Fruit fly (Drosophila melanogaster): ENCODE data around the gene Jwa.

Jwa gene

DNA sequence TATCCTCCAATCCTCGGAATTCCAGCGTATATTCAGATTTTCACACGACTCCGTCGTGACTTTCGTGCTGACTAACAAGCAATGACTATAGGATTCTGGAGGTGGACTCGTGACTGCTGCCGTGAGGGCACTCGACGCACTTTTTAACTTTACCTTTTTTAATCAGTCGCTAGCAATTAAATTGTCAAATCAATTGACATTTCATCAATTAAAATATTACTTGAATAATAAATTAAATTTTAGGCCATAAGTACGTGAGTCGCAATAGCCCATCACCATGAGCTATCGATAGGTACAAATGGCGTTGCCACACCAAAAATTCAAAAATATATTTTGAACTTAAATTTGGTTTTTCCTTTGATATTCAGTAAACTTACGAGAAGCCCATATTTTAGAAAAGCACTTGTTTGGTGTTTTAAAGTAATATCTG, at the start of gene Jwa (continued):
- TF ChIP-seq dpn (GFP tag; optimal IDR thresholded peaks at IDR 0.05) (peak; percentile 89 to 98), gsb-n (tag; optimal IDR thresholded peaks at IDR 0.05) (peak; percentile 90), CG12744 (GFP tag; optimal IDR thresholded peaks at IDR 0.05) (peak; percentile 87), Drgx (GFP tag; IDR thresholded peaks at IDR 0.05) (peak; percentile 74), cad (GFP tag; optimal IDR thresholded peaks at IDR 0.05) (no peak), CG7372 (GFP tag; IDR thresholded peaks at IDR 0.05) (peak; percentile 92), Meics (GFP tag; optimal IDR thresholded peaks at IDR 0.05) (peak; percentile 80), CG16813 (GFP tag; IDR thresholded peaks at IDR 0.05; ENCODE audit: partially characterized antibody) (peak; percentile 99), ken (GFP tag; IDR thresholded peaks at IDR 0.05) (peak; percentile 95), Fer2 (tag; optimal IDR thresholded peaks at IDR 0.05) (peak; percentile 70), CG14050 (GFP tag; IDR thresholded peaks at IDR 0.05) (peak; percentile 90), klu (GFP tag; IDR thresholded peaks at IDR 0.05) (peak; percentile 85), HLH3B (GFP tag; IDR thresholded peaks at IDR 0.05) (peak; percentile 94), CG1529 (GFP tag; optimal IDR thresholded peaks at IDR 0.05) (peak; percentile 90), C15 (GFP tag; IDR thresholded peaks at IDR 0.05) (peak; percentile 87), Mrtf (GFP tag; IDR thresholded peaks at IDR 0.05) (peak; percentile 84), Awh (GFP tag; IDR thresholded peaks at IDR 0.05) (peak; percentile 80), Oli (tag; optimal IDR thresholded peaks at IDR 0.05) (peak; percentile 91), sisA (GFP tag; IDR thresholded peaks at IDR 0.05) (peak; percentile 96), CG15073 (GFP tag; optimal IDR thresholded peaks at IDR 0.05) (peak; percentile 80), Hsf (GFP tag; optimal IDR thresholded peaks at IDR 0.05) (peak; percentile 98), toy (GFP tag; IDR thresholded peaks at IDR 0.05) (peak; percentile 53; the same call in 1 of the 2 replicates), danr (GFP tag; IDR thresholded peaks at IDR 0.05) (peak; percentile 92), Sox102F (GFP tag; optimal IDR thresholded peaks at IDR 0.05) (peak; percentile 97), amos (GFP tag; IDR thresholded peaks at IDR 0.05; ENCODE audit: partially characterized antibody) (peak; percentile 97), MBD-R2 (GFP tag; IDR thresholded peaks at IDR 0.05) (peak; percentile 94), CG9932 (GFP tag; IDR thresholded peaks at IDR 0.05) (peak; percentile 98), CG17359 (tag; optimal IDR thresholded peaks at IDR 0.05) (peak; percentile 78), vfl (GFP tag; optimal IDR thresholded peaks at IDR 0.05) (peak; percentile 98), sim (GFP tag; IDR thresholded peaks at IDR 0.05) (peak; percentile 63; the same call in 1 of the 2 replicates), Nf-YA (GFP tag; IDR thresholded peaks at IDR 0.05) (peak; percentile 67), CG1603 (tag; optimal IDR thresholded peaks at IDR 0.05) (peak; percentile 95), Hey (tag; optimal IDR thresholded peaks at IDR 0.05) (peak; percentile 65), CG10147 (GFP tag; optimal IDR thresholded peaks at IDR 0.05) (peak; percentile 53), pnt (GFP tag; optimal IDR thresholded peaks at IDR 0.05) (peak; percentile 91), nmo (GFP tag; optimal IDR thresholded peaks at IDR 0.05) (peak; percentile 89), sqz (GFP tag; optimal IDR thresholded peaks at IDR 0.05) (no peak), pum (GFP tag; optimal IDR thresholded peaks at IDR 0.05) (peak; percentile 96), CG14965 (GFP tag; optimal IDR thresholded peaks at IDR 0.05; ENCODE audit: borderline replicate concordance) (no peak), gcm (GFP tag; optimal IDR thresholded peaks at IDR 0.05) (peak; percentile 91), Adf1 (GFP tag; IDR thresholded peaks at IDR 0.05) (peak; percentile 72), lov (optimal IDR thresholded peaks at IDR 0.05) (no peak), lov (GFP tag; IDR thresholded peaks at IDR 0.05) (peak; percentile 83; the same call in 2 of the 3 replicates), CG12236 (GFP tag; optimal IDR thresholded peaks at IDR 0.05) (peak; percentile 79), Abd-B (GFP tag; optimal IDR thresholded peaks at IDR 0.05) (peak; percentile 94), sob (GFP tag; IDR thresholded peaks at IDR 0.05) (peak; percentile 95), CG3838 (GFP tag; optimal IDR thresholded peaks at IDR 0.05) (peak; percentile 84), TFAM (GFP tag; optimal IDR thresholded peaks at IDR 0.05) (no peak), esg (GFP tag; conservative IDR thresholded peaks at IDR 0.05) (peak; percentile 94), CG4730 (GFP tag; IDR thresholded peaks at IDR 0.05) (peak; percentile 77), CG11504 (tag; optimal IDR thresholded peaks at IDR 0.05) (peak; percentile 82), odd (GFP tag; optimal IDR thresholded peaks at IDR 0.05) (peak; percentile 57)

All from whole organism, embryonic.